Worm (Caenorhabditis elegans) whole organism, mixed stage, embryonic: Measurements from ENCODE around the gene fkh-2.

ENCODE experiments used
- cnd-1 ChIP-seq: fragments of 200-800 bp; sonication (Bioruptor generic); optimal IDR thresholded peaks from 2 replicates; lab custom pipeline; 2018; ENCODE audit warnings: mild to moderate bottlenecking, missing genetic modification characterization, missing compliant biosample characterization
- flh-1 ChIP-seq: fragments of 200-800 bp; sonication (Bioruptor generic); optimal IDR thresholded peaks from 2 replicates; lab custom pipeline; 2018; ENCODE audit warnings: mild to moderate bottlenecking, missing genetic modification characterization, moderate library complexity, missing compliant biosample characterization
- lin-13 ChIP-seq: fragments of 150-350 bp; optimal IDR thresholded peaks from 2 replicates; lab custom pipeline; 2014; ENCODE audit warnings: missing biosample characterization, missing genetic modification characterization
- lin-32 ChIP-seq: fragments of 200-800 bp; sonication (Bioruptor generic); optimal IDR thresholded peaks from 2 replicates; lab custom pipeline; 2018; ENCODE audit warnings: mild to moderate bottlenecking, missing genetic modification characterization, missing compliant biosample characterization
- nhr-12 ChIP-seq: fragments of 150-350 bp; optimal IDR thresholded peaks from 2 replicates; lab custom pipeline; 2014; ENCODE audit warnings: missing biosample characterization, missing genetic modification characterization
- nhr-237 ChIP-seq: fragments of 150-350 bp; optimal IDR thresholded peaks from 2 replicates; lab custom pipeline; 2014; ENCODE audit warnings: missing biosample characterization, missing genetic modification characterization
- nhr-28 ChIP-seq: fragments of 150-350 bp; optimal IDR thresholded peaks from 2 replicates; lab custom pipeline; 2014; ENCODE audit warnings: missing biosample characterization, missing genetic modification characterization
- snpc-4 ChIP-seq: fragments of 150-350 bp; optimal IDR thresholded peaks from 2 replicates; lab custom pipeline; 2014; ENCODE audit warnings: missing biosample characterization, missing genetic modification characterization
- sptf-1 ChIP-seq: sonication (generic microtip); optimal IDR thresholded peaks from 2 replicates; lab custom pipeline; 2017; ENCODE audit warnings: mild to moderate bottlenecking, missing genetic modification characterization, moderate library complexity, missing compliant biosample characterization
- unc-62 ChIP-seq: fragments of 150-350 bp; optimal IDR thresholded peaks from 2 replicates; lab custom pipeline; 2014; ENCODE audit warnings: missing biosample characterization, missing genetic modification reagents, missing genetic modification characterization
- zip-8 ChIP-seq: fragments of 150-350 bp; optimal IDR thresholded peaks from 2 replicates; lab custom pipeline; 2014; ENCODE audit warnings: missing biosample characterization, missing genetic modification characterization
- ztf-11 ChIP-seq: fragments of 150-350 bp; optimal IDR thresholded peaks from 2 replicates; lab custom pipeline; 2014; ENCODE audit warnings: missing biosample characterization, missing genetic modification characterization

- TF ChIP-seq unc-62 (GFP tag; lab: Kevin White, UChicago) (no peak), nhr-12 (tag; lab: Kevin White, UChicago) (no peak), sptf-1 (tag; lab: Kevin White, UChicago) (no peak), nhr-237 (tag; lab: Kevin White, UChicago) (no peak), ztf-11 (tag; lab: Kevin White, UChicago) (no peak), flh-1 (GFP tag; lab: Kevin White, UChicago) (no peak), cnd-1 (tag; lab: Kevin White, UChicago) (no peak), snpc-4 (tag; lab: Kevin White, UChicago) (no peak), nhr-28 (no peak), lin-13 (tag; lab: Kevin White, UChicago) (no peak), lin-32 (GFP tag; lab: Kevin White, UChicago) (no peak), zip-8 (tag; lab: Kevin White, UChicago) (no peak)
These were observed 14.1 kb upstream of the fkh-2 start for ce11 chrX:3756238-3756637.
